Fruit fly (Drosophila melanogaster) whole organism, pupa: ENCODE data around the gene Sf3b5.
A peak's percentile ranks its signal among the peaks of the same experiment; 100 is the strongest.

ENCODE experiments used
- CG10348 ChIP-seq: fragments of 200-800 bp; sonication (Bioruptor generic); IDR thresholded peaks from 2 replicates; pipeline ENCODE4 v1.3.6; 2022; ENCODE audit warnings: missing biosample characterization, missing genetic modification characterization
- CG12605 ChIP-seq: fragments of 200-800 bp; sonication (Bioruptor generic); IDR thresholded peaks from 2 replicates; pipeline ENCODE4 v1.3.6; 2022; ENCODE audit warnings: missing biosample characterization, missing genetic modification characterization
- CG13204 ChIP-seq: fragments of 200-800 bp; sonication (Bioruptor generic); optimal IDR thresholded peaks from 2 replicates; lab custom pipeline; 2018; ENCODE audit warnings: missing biosample characterization, mild to moderate bottlenecking, missing genetic modification characterization, moderate library complexity
- CG14655 ChIP-seq: fragments of 200-800 bp; sonication (Bioruptor generic); optimal IDR thresholded peaks from 3 replicates; lab custom pipeline; 2017; ENCODE audit warnings: mild to moderate bottlenecking, missing biosample characterization, missing genetic modification reagents, missing genetic modification characterization
- CG15710 ChIP-seq: fragments of 200-800 bp; sonication (Bioruptor generic); optimal IDR thresholded peaks from 2 replicates; lab custom pipeline; 2018; ENCODE audit warnings: missing biosample characterization, mild to moderate bottlenecking, missing genetic modification characterization, moderate library complexity
- CG17806 ChIP-seq: fragments of 200-800 bp; sonication (Bioruptor generic); optimal IDR thresholded peaks from 2 replicates; lab custom pipeline; 2018; ENCODE audit warnings: missing biosample characterization, mild to moderate bottlenecking, missing genetic modification characterization, moderate library complexity
- CG32121 ChIP-seq: fragments of 200-800 bp; sonication (Bioruptor generic); IDR thresholded peaks from 2 replicates; pipeline ENCODE4 v1.3.6; 2022; ENCODE audit warnings: missing biosample characterization, missing genetic modification characterization
- CG34367 ChIP-seq: fragments of 200-800 bp; sonication (Bioruptor generic); optimal IDR thresholded peaks from 2 replicates; lab custom pipeline; 2018; ENCODE audit warnings: missing biosample characterization, mild to moderate bottlenecking, missing genetic modification characterization
- CG4496 ChIP-seq: fragments of 200-800 bp; sonication (Bioruptor generic); IDR thresholded peaks from 3 replicates; pipeline ENCODE4 v1.3.6; 2022; ENCODE audit warnings: missing biosample characterization, missing genetic modification characterization
- CG8159 ChIP-seq: fragments of 200-800 bp; sonication (Bioruptor generic); optimal IDR thresholded peaks from 3 replicates; lab custom pipeline; 2018; ENCODE audit warnings: missing biosample characterization, mild to moderate bottlenecking, missing genetic modification characterization, moderate library complexity
- CG8301 ChIP-seq: fragments of 200-800 bp; sonication (Bioruptor generic); optimal IDR thresholded peaks from 2 replicates; lab custom pipeline; 2018; ENCODE audit warnings: missing biosample characterization, mild to moderate bottlenecking, missing genetic modification characterization
- CG9948 ChIP-seq: fragments of 200-800 bp; sonication (Bioruptor generic); optimal IDR thresholded peaks from 2 replicates; lab custom pipeline; 2018; ENCODE audit warnings: missing biosample characterization, mild to moderate bottlenecking, missing genetic modification characterization, moderate library complexity
- D1 ChIP-seq: fragments of 200-800 bp; sonication (Bioruptor generic); optimal IDR thresholded peaks from 2 replicates; lab custom pipeline; 2018; ENCODE audit warnings: missing biosample characterization, mild to moderate bottlenecking, missing genetic modification characterization, moderate library complexity
- EcR ChIP-seq: fragments of 200-800 bp; sonication (Bioruptor generic); optimal IDR thresholded peaks from 3 replicates; lab custom pipeline; 2019; ENCODE audit warnings: missing biosample characterization, missing genetic modification characterization, mild to moderate bottlenecking, moderate library complexity, missing genetic modification reagents
- Ets98B ChIP-seq: fragments of 200-800 bp; sonication (Bioruptor generic); IDR thresholded peaks from 2 replicates; pipeline ENCODE4 v1.3.6; 2022; ENCODE audit warnings: missing biosample characterization, missing genetic modification characterization
- Pif1A ChIP-seq: fragments of 200-800 bp; sonication (Bioruptor generic); optimal IDR thresholded peaks from 3 replicates; lab custom pipeline; 2016; ENCODE audit warnings: missing biosample characterization, missing genetic modification characterization
- Pif1B ChIP-seq: fragments of 200-800 bp; sonication (Bioruptor generic); optimal IDR thresholded peaks from 3 replicates; lab custom pipeline; 2016; ENCODE audit warnings: missing biosample characterization, missing genetic modification characterization
- Snoo ChIP-seq: fragments of 200-800 bp; sonication (Bioruptor generic); optimal IDR thresholded peaks from 3 replicates; lab custom pipeline; 2017; ENCODE audit warnings: missing biosample characterization, mild to moderate bottlenecking, missing genetic modification characterization, inconsistent platforms
- fd96Ca ChIP-seq: fragments of 200-800 bp; sonication (Bioruptor generic); IDR thresholded peaks from 3 replicates; pipeline ENCODE4 v1.3.6; 2022; ENCODE audit warnings: missing biosample characterization, missing genetic modification characterization
- gl ChIP-seq: fragments of 200-800 bp; sonication (Bioruptor generic); optimal IDR thresholded peaks from 2 replicates; lab custom pipeline; 2018; ENCODE audit warnings: missing biosample characterization, mild to moderate bottlenecking, missing genetic modification characterization
- rn ChIP-seq: fragments of 200-800 bp; sonication (Bioruptor generic); IDR thresholded peaks from 2 replicates; pipeline ENCODE4 v1.3.6; 2022; ENCODE audit warnings: missing biosample characterization, missing genetic modification characterization

Sf3b5 gene

DNA sequence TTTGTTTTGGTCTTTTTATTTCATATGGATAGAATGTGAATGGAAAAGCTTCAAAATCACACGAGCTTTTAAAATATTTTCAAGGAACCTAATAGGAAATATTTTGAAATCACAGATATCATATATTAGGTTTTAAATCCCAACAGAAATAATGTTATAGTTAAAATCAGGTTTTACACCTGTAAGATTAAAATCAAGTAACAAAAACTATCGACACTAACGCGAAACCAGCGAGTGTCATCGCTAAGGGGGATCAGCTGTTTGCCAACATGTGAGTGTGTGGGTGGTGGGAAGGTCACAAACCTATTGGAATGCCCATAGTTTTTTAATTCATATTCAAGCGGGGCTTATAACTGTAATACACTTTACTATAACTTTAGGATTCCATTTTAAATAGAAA lies 23.5 kb upstream of the Sf3b5 start, which contains the start of gene hyx:
hyx (plus strand) TSS at position 109 of the 400 bp plus-strand sequence.
- TF ChIP-seq Pif1B (GFP tag; lab: Kevin White, UChicago) (no peak), Snoo (tag; lab: Kevin White, UChicago) (peak; percentile 21), CG17806 (tag; lab: Kevin White, UChicago) (peak; percentile 20), gl (tag; lab: Kevin White, UChicago) (no peak), CG32121 (GFP tag; lab: Robert Waterston, UW) (peak; percentile 36; the same call in 1 of the 2 replicates), CG14655 (GFP tag; lab: Kevin White, UChicago) (no peak), Pif1A (GFP tag; lab: Kevin White, UChicago) (no peak), CG9948 (no peak), Ets98B (GFP tag; lab: Robert Waterston, UW) (no peak; the same call in 1 of the 2 replicates), D1 (no peak), rn (GFP tag; lab: Robert Waterston, UW) (no peak), CG8159 (no peak), CG8301 (tag; lab: Kevin White, UChicago) (no peak), CG12605 (GFP tag; lab: Robert Waterston, UW) (no peak), CG13204 (no peak), EcR (peak; percentile 93), fd96Ca (GFP tag; lab: Robert Waterston, UW) (no peak), CG4496 (GFP tag; lab: Robert Waterston, UW) (0 out of 3 replicates have a peak, but pooled peaks have one; percentile 24), CG34367 (tag; lab: Kevin White, UChicago) (no peak), CG15710 (tag; lab: Kevin White, UChicago) (peak; percentile 11), CG10348 (no peak)

DNA sequence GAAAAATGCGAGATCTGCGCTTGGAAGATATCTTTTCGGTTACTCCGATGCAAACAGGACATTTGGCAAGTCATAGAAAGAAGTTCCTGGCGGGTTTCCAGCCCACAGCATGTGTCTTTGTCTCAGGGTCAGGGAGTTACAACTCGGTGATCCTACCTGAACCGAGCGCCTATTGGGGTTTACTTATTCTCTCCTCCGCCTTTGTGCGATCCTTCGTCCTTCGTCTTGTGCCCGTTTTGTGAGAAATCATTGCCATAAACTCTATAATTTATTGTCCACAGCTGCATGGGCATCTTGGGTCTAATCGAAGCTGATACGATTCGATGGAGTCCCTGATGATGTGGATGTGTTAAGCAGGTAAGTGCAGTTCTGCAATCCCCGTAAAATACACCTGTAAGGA lies 22.8 kb upstream of the Sf3b5 start:
- no peak for TF ChIP-seq CG12605 (GFP tag; lab: Robert Waterston, UW)
- no peak for TF ChIP-seq CG17806 (tag; lab: Kevin White, UChicago)
- TF ChIP-seq Ets98B (GFP tag; lab: Robert Waterston, UW) = no peak
- TF ChIP-seq CG10348 = no peak
- no peak for TF ChIP-seq CG4496 (GFP tag; lab: Robert Waterston, UW)
- TF ChIP-seq rn (GFP tag; lab: Robert Waterston, UW) = no peak
- no peak for TF ChIP-seq CG8159
- no peak for TF ChIP-seq CG9948
- TF ChIP-seq CG13204 = no peak
- TF ChIP-seq CG8301 (tag; lab: Kevin White, UChicago) = no peak
- TF ChIP-seq, all 21 proteins: peak for 0

DNA sequence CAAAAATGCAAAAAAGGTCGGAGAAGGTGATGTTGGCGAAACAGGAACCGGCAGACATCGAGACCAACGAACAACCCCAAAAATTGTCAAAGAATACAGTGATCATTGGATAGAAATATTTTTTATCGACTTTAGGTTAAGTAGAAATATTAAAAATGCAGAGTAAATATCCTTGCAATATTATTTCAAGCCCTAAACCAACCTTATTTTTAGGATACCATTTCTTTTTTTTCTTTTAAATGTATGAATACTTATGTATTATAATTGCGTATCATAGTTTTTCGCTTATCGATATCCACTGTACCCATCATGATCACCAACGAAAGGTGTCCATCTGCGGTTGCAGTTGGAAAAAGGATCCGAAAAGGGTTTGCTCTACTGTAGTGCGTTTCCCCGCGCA lies 20.1 kb upstream of the Sf3b5 start:
- TF ChIP-seq Snoo (tag; lab: Kevin White, UChicago) (no peak), Pif1A (GFP tag; lab: Kevin White, UChicago) (no peak), CG34367 (tag; lab: Kevin White, UChicago) (no peak)

DNA sequence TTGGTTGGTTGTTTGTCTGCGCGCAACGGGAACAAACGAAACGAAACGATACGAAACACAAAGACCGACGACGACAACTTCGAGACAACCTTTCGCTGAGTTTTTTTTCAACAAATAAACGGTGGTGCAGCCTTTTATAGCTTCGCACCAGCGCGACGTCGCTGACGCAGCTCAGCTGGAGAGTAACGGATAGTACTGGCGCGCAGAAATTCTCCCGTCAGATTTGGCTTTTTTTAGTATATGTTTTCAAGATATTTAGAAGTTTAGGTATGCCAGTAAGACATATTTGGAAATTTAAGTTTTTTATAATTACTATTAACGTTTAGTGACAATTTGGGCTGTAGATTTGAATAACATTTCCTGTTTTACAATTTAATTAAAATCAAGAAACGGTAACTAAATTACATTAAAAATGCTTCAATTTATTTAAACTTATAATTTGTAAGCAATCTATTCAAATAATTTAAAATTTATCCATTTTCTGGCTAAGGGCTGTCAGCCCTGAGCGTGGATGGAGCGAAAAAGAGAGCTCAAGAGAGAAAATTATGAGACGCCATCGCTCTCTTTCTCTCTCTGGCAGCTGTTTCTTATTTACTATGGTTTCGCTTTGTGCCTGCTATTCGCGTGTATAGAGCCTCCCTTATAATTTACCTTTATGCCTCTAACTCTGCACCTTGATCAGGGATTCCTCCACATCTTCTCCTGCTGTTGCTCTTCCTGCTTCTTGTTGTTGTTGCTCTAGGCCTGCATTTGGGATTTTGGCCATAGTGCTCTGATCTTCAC lies 18.7 kb upstream of the Sf3b5 start:
- TF ChIP-seq CG17806 (tag; lab: Kevin White, UChicago) = peak; percentile 78
- peak; percentile 89 for TF ChIP-seq CG8301 (tag; lab: Kevin White, UChicago)
- peak; percentile 82 for TF ChIP-seq Pif1A (GFP tag; lab: Kevin White, UChicago)
- peak; percentile 88 for TF ChIP-seq CG9948
- TF ChIP-seq EcR = peak; percentile 15
- TF ChIP-seq rn (GFP tag; lab: Robert Waterston, UW) = no peak
- TF ChIP-seq Pif1B (GFP tag; lab: Kevin White, UChicago) = peak; percentile 79
- peak; percentile 70 for TF ChIP-seq CG13204
- TF ChIP-seq fd96Ca (GFP tag; lab: Robert Waterston, UW) = peak; percentile 44; the same call in 1 of the 3 replicates
- no peak; the same call in 1 of the 2 replicates for TF ChIP-seq Ets98B (GFP tag; lab: Robert Waterston, UW)
- peak; percentile 83 for TF ChIP-seq CG32121 (GFP tag; lab: Robert Waterston, UW)
- TF ChIP-seq CG8159 = peak; percentile 94
- 0 out of 2 replicates have a peak, but pooled peaks have one; percentile 16 for TF ChIP-seq CG10348
- TF ChIP-seq gl (tag; lab: Kevin White, UChicago) = peak; percentile 59
- TF ChIP-seq CG14655 (GFP tag; lab: Kevin White, UChicago) = peak; percentile 91
- TF ChIP-seq D1 = peak; percentile 88
- TF ChIP-seq Snoo (tag; lab: Kevin White, UChicago) = peak; percentile 84
- TF ChIP-seq CG4496 (GFP tag; lab: Robert Waterston, UW) = peak; percentile 67; the same call in 1 of the 3 replicates
- TF ChIP-seq CG15710 (tag; lab: Kevin White, UChicago) = peak; percentile 90
- TF ChIP-seq CG34367 (tag; lab: Kevin White, UChicago) = peak; percentile 81
- 0 out of 2 replicates have a peak, but pooled peaks have one; percentile 18 for TF ChIP-seq CG12605 (GFP tag; lab: Robert Waterston, UW)

DNA sequence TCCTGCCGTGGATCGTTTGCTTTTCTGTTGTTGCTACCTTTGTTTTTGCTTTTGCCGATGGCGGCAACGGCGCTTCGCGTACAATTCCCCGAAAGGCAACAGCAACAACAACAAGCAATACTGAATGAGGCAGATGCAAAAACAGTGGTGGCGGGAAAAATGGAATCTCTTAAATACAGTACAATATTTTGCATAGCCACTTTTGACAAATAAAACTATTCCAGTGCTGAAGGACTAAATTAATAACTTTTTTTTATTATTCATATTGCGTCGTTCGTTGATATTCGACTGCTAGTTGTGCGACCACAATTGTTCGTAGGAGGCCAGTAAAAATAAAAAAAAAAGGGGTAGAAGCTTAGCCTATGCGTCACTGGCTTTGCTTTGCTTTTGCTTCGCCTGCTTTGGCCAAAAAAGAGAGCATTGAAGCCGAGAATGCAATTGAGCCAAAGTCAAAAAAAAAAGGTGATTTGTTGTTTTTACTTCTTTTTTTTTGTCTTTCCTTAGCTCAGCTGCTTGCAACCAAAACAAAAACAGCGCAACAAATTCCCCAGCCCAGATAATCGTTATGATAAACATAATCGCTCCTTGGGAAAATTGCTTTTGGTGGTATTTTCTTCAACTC lies 16.8 kb upstream of the Sf3b5 start:
- peak; percentile 99 for TF ChIP-seq CG34367 (tag; lab: Kevin White, UChicago)
- TF ChIP-seq Ets98B (GFP tag; lab: Robert Waterston, UW) = peak; percentile 99
- TF ChIP-seq Pif1B (GFP tag; lab: Kevin White, UChicago) = peak; percentile 99
- TF ChIP-seq CG15710 (tag; lab: Kevin White, UChicago) = peak; percentile 99
- TF ChIP-seq CG8159 = peak; percentile 98
- TF ChIP-seq Pif1A (GFP tag; lab: Kevin White, UChicago) = peak; percentile 99
- TF ChIP-seq gl (tag; lab: Kevin White, UChicago) = peak; percentile 98
- TF ChIP-seq fd96Ca (GFP tag; lab: Robert Waterston, UW) = peak; percentile 99
- TF ChIP-seq CG10348 = peak; percentile 95
- TF ChIP-seq CG9948 = peak; percentile 98
- peak; percentile 81 for TF ChIP-seq EcR
- peak; percentile 99 for TF ChIP-seq CG32121 (GFP tag; lab: Robert Waterston, UW)
- peak; percentile 99 for TF ChIP-seq CG14655 (GFP tag; lab: Kevin White, UChicago)
- TF ChIP-seq CG4496 (GFP tag; lab: Robert Waterston, UW) = peak; percentile 99
- TF ChIP-seq Snoo (tag; lab: Kevin White, UChicago) = peak; percentile 97
- peak; percentile 99 for TF ChIP-seq D1
- peak; percentile 99 for TF ChIP-seq CG17806 (tag; lab: Kevin White, UChicago)
- TF ChIP-seq CG12605 (GFP tag; lab: Robert Waterston, UW) = peak; percentile 99
- TF ChIP-seq rn (GFP tag; lab: Robert Waterston, UW) = peak; percentile 98
- peak; percentile 97 for TF ChIP-seq CG13204
- TF ChIP-seq CG8301 (tag; lab: Kevin White, UChicago) = peak; percentile 99
